Fruit fly (Drosophila melanogaster): ENCODE data around the gene CG3301.
A peak's percentile ranks its signal among the peaks of the same experiment; 100 is the strongest.

DNA sequence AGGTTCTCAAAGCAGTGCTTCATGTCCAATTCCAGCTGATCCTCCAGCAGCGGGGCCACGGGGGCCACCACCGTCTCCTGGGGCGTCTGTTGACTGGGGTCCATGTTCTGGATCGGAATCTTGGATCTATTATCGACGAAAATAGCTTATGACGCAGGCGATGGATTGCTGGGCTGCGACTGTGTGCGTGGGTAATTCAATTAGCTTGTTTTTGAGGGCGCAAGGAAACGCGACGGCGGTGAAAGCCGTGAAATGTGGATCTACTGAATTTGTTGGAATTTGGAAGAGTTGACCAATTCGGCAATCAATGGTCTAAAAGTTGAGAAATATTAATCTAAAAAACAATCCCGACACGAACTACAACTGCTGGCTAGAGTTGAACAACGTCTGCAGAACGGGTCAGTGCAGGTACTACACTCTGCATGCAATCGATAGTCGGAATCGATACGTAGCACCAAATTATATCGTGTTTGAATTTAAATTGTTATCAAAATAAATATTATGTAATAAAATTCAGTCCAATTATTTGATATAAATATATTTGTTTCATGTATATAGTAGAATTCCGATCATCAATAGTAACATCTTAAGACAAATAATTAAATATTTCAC lies 2.5 kb downstream of the CG3301 start, which contains the start of gene CG3308:
- TF ChIP-seq kay (GFP tag; ENCODE audit: borderline replicate concordance): peak; percentile 79
- TF ChIP-seq CG1620 (GFP tag; optimal IDR thresholded peaks at IDR 0.05): peak; percentile 66
- peak; percentile 54 for TF ChIP-seq Hr96 (GFP tag; optimal IDR thresholded peaks at IDR 0.05)
- TF ChIP-seq Crg-1 (GFP tag; optimal IDR thresholded peaks at IDR 0.05): peak; percentile 72
- no peak for TF ChIP-seq cnc (optimal IDR thresholded peaks at IDR 0.05)
- peak; percentile 40 for TF ChIP-seq toe (GFP tag; optimal IDR thresholded peaks at IDR 0.05)
- TF ChIP-seq bab1 (GFP tag; optimal IDR thresholded peaks at IDR 0.05): peak; percentile 57
- TF ChIP-seq CG33017 (tag; optimal IDR thresholded peaks at IDR 0.05): peak; percentile 52
- TF ChIP-seq cic (GFP tag; optimal IDR thresholded peaks at IDR 0.05): peak; percentile 64
- peak; percentile 51 for TF ChIP-seq CG14711 (tag; optimal IDR thresholded peaks at IDR 0.05)
- TF ChIP-seq Mnt (GFP tag; optimal IDR thresholded peaks at IDR 0.05): peak; percentile 65
- no peak for TF ChIP-seq CG5204 (GFP tag; optimal IDR thresholded peaks at IDR 0.05)

Measured in whole organism, adult.